Worm (Caenorhabditis elegans): ENCODE results near the gene rft-2.

- TF ChIP-seq elt-3 (tag; optimal IDR thresholded peaks at IDR 0.05) (no peak), unc-62 (GFP tag; optimal IDR thresholded peaks at IDR 0.05) (no peak), ama-1 (optimal IDR thresholded peaks at IDR 0.05) (no peak), nhr-237 (tag; optimal IDR thresholded peaks at IDR 0.05) (no peak)
These were observed 51.5 kb downstream of the rft-2 start for ce11 chrV:4398884-4399283.
